Worm (Caenorhabditis elegans) whole organism, young adult: ENCODE results near the gene egas-4.

Experiments used
- B0019.2 ChIP-seq: fragments of 200-800 bp; sonication (Bioruptor generic); conservative IDR thresholded peaks from 2 replicates; pipeline ENCODE4 v1.3.6; 2022; ENCODE audit warnings: missing genetic modification reagents, missing genetic modification characterization, missing compliant biosample characterization
- B0336.3 ChIP-seq: fragments of 200-800 bp; sonication (Bioruptor generic); IDR thresholded peaks from 2 replicates; pipeline ENCODE4 v1.3.6; 2022; ENCODE audit warnings: missing genetic modification characterization, missing compliant biosample characterization
- F22D6.2 ChIP-seq: sonication (generic microtip); optimal IDR thresholded peaks from 2 replicates; lab custom pipeline; 2016; ENCODE audit warnings: mild to moderate bottlenecking, missing genetic modification characterization, missing compliant biosample characterization
- Y53F4B.3 ChIP-seq: fragments of 200-800 bp; sonication (Bioruptor generic); IDR thresholded peaks from 2 replicates; pipeline ENCODE4 v1.3.6; 2022; ENCODE audit warnings: missing genetic modification reagents, missing genetic modification characterization, missing compliant biosample characterization
- ama-1 ChIP-seq, 3 experiments: fragments of 150-350 bp in 1 of 3; sonication (generic microtip) in 2 of 3; optimal IDR thresholded peaks; 2 replicates each; lab custom pipeline; 2014 to 2018; ENCODE audit warnings: missing biosample characterization in 2 of 3, missing genetic modification characterization in 2 of 3, missing genetic modification reagents in 2 of 3
- athp-1 ChIP-seq: sonication (generic microtip); optimal IDR thresholded peaks from 2 replicates; lab custom pipeline; 2017; ENCODE audit warnings: mild to moderate bottlenecking, missing genetic modification characterization, missing compliant biosample characterization
- attf-5 ChIP-seq: fragments of 200-800 bp; sonication (Bioruptor generic); optimal IDR thresholded peaks from 2 replicates; lab custom pipeline; 2018; ENCODE audit warnings: mild to moderate bottlenecking, missing genetic modification characterization, missing compliant biosample characterization
- attf-6 ChIP-seq: fragments of 200-800 bp; sonication (Bioruptor generic); IDR thresholded peaks from 2 replicates; pipeline ENCODE4 v1.3.6; 2022; ENCODE audit warnings: missing genetic modification reagents, missing genetic modification characterization, missing compliant biosample characterization
- cebp-2 ChIP-seq: fragments of 200-800 bp; sonication (Bioruptor generic); IDR thresholded peaks from 2 replicates; pipeline ENCODE4 v1.3.6; 2022; ENCODE audit warnings: missing genetic modification characterization, missing compliant biosample characterization
- ceh-91 ChIP-seq: fragments of 200-800 bp; sonication (Bioruptor generic); IDR thresholded peaks from 2 replicates; pipeline ENCODE4 v1.3.6; 2022; ENCODE audit warnings: missing genetic modification reagents, missing genetic modification characterization, missing compliant biosample characterization
- die-1 ChIP-seq: sonication (generic microtip); optimal IDR thresholded peaks from 2 replicates; lab custom pipeline; 2016; ENCODE audit warnings: missing genotype, mild to moderate bottlenecking, missing genetic modification characterization, missing compliant biosample characterization
- dpff-1 ChIP-seq: sonication (generic microtip); optimal IDR thresholded peaks from 2 replicates; lab custom pipeline; 2017; ENCODE audit warnings: mild to moderate bottlenecking, missing genetic modification characterization, missing compliant biosample characterization
- dpl-1 ChIP-seq: fragments of 150-350 bp; optimal IDR thresholded peaks from 2 replicates; lab custom pipeline; 2014; ENCODE audit warnings: missing biosample characterization, missing genetic modification reagents, missing genetic modification characterization
- efl-1 ChIP-seq: fragments of 150-350 bp; optimal IDR thresholded peaks from 2 replicates; lab custom pipeline; 2014; ENCODE audit warnings: missing biosample characterization, missing genetic modification reagents, missing genetic modification characterization
- gei-17 ChIP-seq: fragments of 200-800 bp; sonication (Bioruptor generic); optimal IDR thresholded peaks from 2 replicates; lab custom pipeline; 2018; ENCODE audit warnings: mild to moderate bottlenecking, missing genetic modification characterization, missing compliant biosample characterization
- him-1 ChIP-seq: sonication (generic microtip); optimal IDR thresholded peaks from 2 replicates; lab custom pipeline; 2016; ENCODE audit warnings: missing genotype, missing genetic modification reagents, missing genetic modification characterization, missing compliant biosample characterization
- hlh-12 ChIP-seq: sonication (generic microtip); optimal IDR thresholded peaks from 2 replicates; lab custom pipeline; 2016; ENCODE audit warnings: missing genetic modification characterization, missing compliant biosample characterization
- hlh-26 ChIP-seq: fragments of 200-800 bp; sonication (Bioruptor generic); conservative IDR thresholded peaks from 2 replicates; pipeline ENCODE4 v1.3.6; 2022; ENCODE audit warnings: missing genetic modification reagents, missing genetic modification characterization, missing compliant biosample characterization
- hmg-1.2 ChIP-seq: fragments of 200-800 bp; sonication (Bioruptor generic); IDR thresholded peaks from 2 replicates; pipeline ENCODE4 v1.3.6; 2022; ENCODE audit warnings: missing genetic modification reagents, missing genetic modification characterization, missing compliant biosample characterization
- hrde-1 ChIP-seq: sonication (generic microtip); optimal IDR thresholded peaks from 2 replicates; lab custom pipeline; 2016; ENCODE audit warnings: missing genetic modification characterization, mild to moderate bottlenecking, missing compliant biosample characterization, moderate library complexity, missing genotype, missing genetic modification reagents, borderline replicate concordance
- lag-1 ChIP-seq: fragments of 200-800 bp; sonication (Bioruptor generic); IDR thresholded peaks from 2 replicates; pipeline ENCODE4 v1.3.6; 2022; ENCODE audit warnings: missing genetic modification reagents, missing genetic modification characterization, missing compliant biosample characterization
- lin-26 ChIP-seq: fragments of 200-800 bp; sonication (Bioruptor generic); IDR thresholded peaks from 2 replicates; pipeline ENCODE4 v1.3.6; 2022; ENCODE audit warnings: missing genetic modification reagents, missing genetic modification characterization, missing compliant biosample characterization
- lin-40 ChIP-seq: sonication (generic microtip); optimal IDR thresholded peaks from 2 replicates; lab custom pipeline; 2016; ENCODE audit warnings: missing genetic modification characterization, mild to moderate bottlenecking, missing compliant biosample characterization, missing genotype, missing genetic modification reagents
- madf-6 ChIP-seq: fragments of 200-800 bp; sonication (Bioruptor generic); IDR thresholded peaks from 2 replicates; pipeline ENCODE4 v1.3.6; 2022; ENCODE audit warnings: missing genetic modification reagents, missing genetic modification characterization, missing compliant biosample characterization
- mel-28 ChIP-seq: sonication (generic microtip); optimal IDR thresholded peaks from 2 replicates; lab custom pipeline; 2016; ENCODE audit warnings: borderline replicate concordance, mild to moderate bottlenecking, missing genetic modification characterization, missing compliant biosample characterization
- nfya-1 ChIP-seq: sonication (generic microtip); optimal IDR thresholded peaks from 2 replicates; lab custom pipeline; 2017; ENCODE audit warnings: antibody characterized with exemption, missing compliant biosample characterization, missing genetic modification characterization, borderline replicate concordance; ENCODE audit not compliant: insufficient read depth
- nhr-120 ChIP-seq: fragments of 200-800 bp; sonication (Bioruptor generic); IDR thresholded peaks from 2 replicates; pipeline ENCODE4 v1.3.6; 2022; ENCODE audit warnings: missing genetic modification characterization, missing compliant biosample characterization
- nhr-27 ChIP-seq: fragments of 200-800 bp; sonication (Bioruptor generic); optimal IDR thresholded peaks from 2 replicates; lab custom pipeline; 2018; ENCODE audit warnings: mild to moderate bottlenecking, missing genetic modification characterization, moderate library complexity, missing compliant biosample characterization
- nhr-90 ChIP-seq: sonication (generic microtip); optimal IDR thresholded peaks from 2 replicates; lab custom pipeline; 2016; ENCODE audit warnings: missing genotype, mild to moderate bottlenecking, missing genetic modification characterization, missing compliant biosample characterization
- pbrm-1 ChIP-seq: fragments of 200-800 bp; sonication (Bioruptor generic); IDR thresholded peaks from 2 replicates; pipeline ENCODE4 v1.3.6; 2022; ENCODE audit warnings: missing genetic modification reagents, missing genetic modification characterization, missing compliant biosample characterization
- rec-8 ChIP-seq, 2 experiments: sonication (generic microtip); optimal IDR thresholded peaks; 2 replicates each; lab custom pipeline; 2016; ENCODE audit warnings: mild to moderate bottlenecking in 2 of 2, missing genetic modification characterization in 2 of 2, missing genetic modification reagents in 2 of 2, missing genotype in 2 of 2, missing biosample characterization in 1 of 2, missing compliant biosample characterization in 1 of 2, moderate library complexity in 1 of 2
- rpc-1 ChIP-seq, 2 experiments: fragments of 150-350 bp in 1 of 2; sonication (generic microtip) in 1 of 2; optimal IDR thresholded peaks; 2 replicates each; lab custom pipeline; 2014 to 2018; ENCODE audit warnings: missing biosample characterization in 1 of 2, missing genetic modification characterization in 1 of 2, missing genetic modification reagents in 1 of 2, missing genotype in 1 of 2
- snpc-1.1 ChIP-seq: sonication (generic microtip); optimal IDR thresholded peaks from 2 replicates; lab custom pipeline; 2017; ENCODE audit warnings: missing genetic modification characterization, mild to moderate bottlenecking, missing compliant biosample characterization, antibody characterized with exemption, moderate library complexity, missing genotype, missing genetic modification reagents; ENCODE audit not compliant: insufficient read depth
- snpc-4 ChIP-seq, 5 experiments: fragments of 150-350 bp in 1 of 5; sonication (generic microtip) in 4 of 5; optimal IDR thresholded peaks; 2 replicates each; lab custom pipeline; 2014 to 2018; ENCODE audit warnings: missing genetic modification characterization in 5 of 5, missing biosample characterization in 3 of 5, antibody characterized with exemption in 2 of 5, mild to moderate bottlenecking in 2 of 5, missing compliant biosample characterization in 2 of 5, missing genotype in 2 of 5, moderate library complexity in 2 of 5, missing genetic modification reagents in 1 of 5
- tbx-9 ChIP-seq: sonication (generic microtip); optimal IDR thresholded peaks from 2 replicates; lab custom pipeline; 2016; ENCODE audit warnings: borderline replicate concordance, missing genetic modification characterization, inconsistent platforms, missing compliant biosample characterization
- unc-130 ChIP-seq: sonication (generic microtip); optimal IDR thresholded peaks from 2 replicates; lab custom pipeline; 2016; ENCODE audit warnings: missing genetic modification reagents, missing genetic modification characterization, missing compliant biosample characterization
- zfh-2 ChIP-seq: fragments of 200-800 bp; sonication (Bioruptor generic); conservative IDR thresholded peaks from 2 replicates; pipeline ENCODE4 v1.3.6; 2022; ENCODE audit warnings: missing genetic modification reagents, missing genetic modification characterization, missing compliant biosample characterization
- ztf-22 ChIP-seq: fragments of 200-800 bp; sonication (Bioruptor generic); optimal IDR thresholded peaks from 2 replicates; lab custom pipeline; 2018; ENCODE audit warnings: mild to moderate bottlenecking, missing genetic modification characterization, moderate library complexity, missing compliant biosample characterization
- ztf-28 ChIP-seq: fragments of 200-800 bp; sonication (Bioruptor generic); IDR thresholded peaks from 2 replicates; pipeline ENCODE4 v1.3.6; 2022; ENCODE audit warnings: missing genetic modification reagents, missing genetic modification characterization, missing compliant biosample characterization

egas-4 gene

ce11 chrIV:7497750-7498149, at the start of gene egas-4:
egas-4 (minus strand) TSS chrIV:7497850.
- TF ChIP-seq B0336.3 (GFP tag; lab: Robert Waterston, UW): no peak
- TF ChIP-seq hlh-26 (GFP tag; lab: Robert Waterston, UW): no peak
- TF ChIP-seq dpl-1: no peak
- no peak for TF ChIP-seq hmg-1.2 (GFP tag; lab: Robert Waterston, UW)
- TF ChIP-seq die-1 (tag; lab: Kevin White, UChicago): no peak
- TF ChIP-seq rpc-1 (optimal IDR thresholded peaks at IDR 0.05; lab: Kevin White, UChicago): no peak
- no peak for TF ChIP-seq rpc-1 (tag; optimal IDR thresholded peaks at IDR 0.05; lab: Kevin White, UChicago)
- TF ChIP-seq pbrm-1 (GFP tag; lab: Robert Waterston, UW): no peak
- TF ChIP-seq snpc-1.1 (tag; lab: Kevin White, UChicago): no peak
- no peak for TF ChIP-seq efl-1 (GFP tag; lab: Kevin White, UChicago)
- TF ChIP-seq attf-6 (GFP tag; lab: Robert Waterston, UW): no peak
- TF ChIP-seq hlh-12: no peak
- no peak for TF ChIP-seq Y53F4B.3 (GFP tag; lab: Robert Waterston, UW)
- TF ChIP-seq, all 124 proteins: peak for 0

DNA sequence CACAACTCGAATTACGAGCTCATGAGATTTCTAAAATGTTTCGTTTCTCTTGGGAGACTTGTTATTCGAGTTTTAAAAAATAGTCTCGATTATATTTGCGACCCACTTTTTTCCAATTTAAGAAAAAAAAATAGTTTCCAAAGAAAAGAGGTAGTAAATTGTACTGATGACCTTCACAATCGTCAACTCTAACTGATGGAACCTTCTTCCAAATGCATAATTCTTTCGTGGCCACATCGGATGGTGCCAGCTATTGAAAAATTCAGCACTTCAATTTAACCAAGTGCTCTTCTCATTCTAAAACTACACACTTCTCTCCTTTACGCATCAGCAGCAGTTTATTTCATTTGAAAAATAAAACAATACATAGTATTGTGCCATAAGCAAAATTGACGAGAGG, 46.0 kb upstream of the egas-4 start:
- TF ChIP-seq ama-1 (optimal IDR thresholded peaks at IDR 0.05; lab: Kevin White, UChicago) (no peak), ama-1 (GFP tag; optimal IDR thresholded peaks at IDR 0.05; lab: Kevin White, UChicago) (peak in 1 of 2 experiments; percentile 11), dpl-1 (no peak), hmg-1.2 (GFP tag; lab: Robert Waterston, UW) (no peak), F22D6.2 (tag; lab: Kevin White, UChicago) (no peak), hrde-1 (peak; percentile 37), snpc-4 (GFP tag; optimal IDR thresholded peaks at IDR 0.05; lab: Kevin White, UChicago) (no peak), snpc-4 (tag; optimal IDR thresholded peaks at IDR 0.05; lab: Kevin White, UChicago) (no peak), nhr-27 (tag; lab: Kevin White, UChicago) (no peak), tbx-9 (tag; lab: Kevin White, UChicago) (no peak), attf-5 (GFP tag; lab: Kevin White, UChicago) (no peak), lag-1 (GFP tag; lab: Robert Waterston, UW) (no peak), him-1 (peak; percentile 70), zfh-2 (GFP tag; lab: Robert Waterston, UW) (no peak), lin-40 (tag; lab: Kevin White, UChicago) (no peak), gei-17 (GFP tag; lab: Kevin White, UChicago) (no peak)

- TF ChIP-seq nhr-90 (tag; lab: Kevin White, UChicago) (no peak), athp-1 (tag; lab: Kevin White, UChicago) (no peak), nhr-27 (tag; lab: Kevin White, UChicago) (no peak), dpl-1 (no peak), ztf-22 (no peak), ztf-28 (no peak), B0019.2 (GFP tag; lab: Robert Waterston, UW) (no peak)
These were observed 44.9 kb upstream of the egas-4 start, which contains the start of gene R05G6.10 for ce11 chrIV:7542485-7543001. R05G6.10 (minus strand) TSS chrIV:7542535.

- TF ChIP-seq athp-1 (tag; lab: Kevin White, UChicago): no peak
- no peak for TF ChIP-seq nfya-1
- TF ChIP-seq ztf-28: no peak
- TF ChIP-seq madf-6: no peak
- no peak for TF ChIP-seq cebp-2 (GFP tag; lab: Robert Waterston, UW)
- TF ChIP-seq unc-130 (GFP tag; lab: Kevin White, UChicago): no peak
- TF ChIP-seq dpff-1 (tag; lab: Kevin White, UChicago): no peak
- TF ChIP-seq rec-8 (tag; optimal IDR thresholded peaks at IDR 0.05; lab: Kevin White, UChicago): no peak
- no peak for TF ChIP-seq ceh-91 (GFP tag; lab: Robert Waterston, UW)
- no peak for TF ChIP-seq mel-28 (tag; lab: Kevin White, UChicago)
- TF ChIP-seq lin-26 (GFP tag; lab: Robert Waterston, UW): no peak
- TF ChIP-seq nhr-120: no peak
These were observed 34.7 kb upstream of the egas-4 start, which contains the start of gene R05G6.1 for ce11 chrIV:7532360-7532759. R05G6.1 (plus strand) TSS chrIV:7532660.
